ENCODE assay signal across 2 fruit fly cellular contexts in genomic region chr3R:8616149-8616548, dm6.
TF ChIP-seq lines count a peak whose summit lies in the region.

No protein-coding gene starts in this region.

- no peak for TF ChIP-seq CTCF in whole organism, embryonic (GFP tag; optimal IDR thresholded peaks at IDR 0.05; lab: Kevin White, UChicago)

TF ChIP-seq in whole organism, embryonic, 481 proteins besides CTCF, POLR2A, EP300 and RAD21:
- TF ChIP-seq Ets65A (GFP tag; lab: Kevin White, UChicago) (peak; percentile 54), CG10654 (GFP tag; optimal IDR thresholded peaks at IDR 0.05; lab: Kevin White, UChicago) (no peak), ems (GFP tag; optimal IDR thresholded peaks at IDR 0.05; lab: Kevin White, UChicago) (no peak), CG2199 (GFP tag; IDR thresholded peaks at IDR 0.05; lab: Robert Waterston, UW) (no peak), Side (GFP tag; optimal IDR thresholded peaks at IDR 0.05; lab: Kevin White, UChicago) (no peak), CG2889 (GFP tag; IDR thresholded peaks at IDR 0.05; lab: Robert Waterston, UW) (no peak), Doc3 (GFP tag; IDR thresholded peaks at IDR 0.05; lab: Robert Waterston, UW; ENCODE audit: partially characterized antibody) (no peak), CG17385 (GFP tag; optimal IDR thresholded peaks at IDR 0.05; lab: Kevin White, UChicago) (no peak), run (tag; optimal IDR thresholded peaks at IDR 0.05; lab: Kevin White, UChicago) (no peak), CG18764 (GFP tag; optimal IDR thresholded peaks at IDR 0.05; lab: Kevin White, UChicago) (no peak), CG16813 (GFP tag; IDR thresholded peaks at IDR 0.05; lab: Robert Waterston, UW; ENCODE audit: partially characterized antibody) (no peak), NK7.1 (GFP tag; optimal IDR thresholded peaks at IDR 0.05; lab: Kevin White, UChicago) (no peak), seq (GFP tag; IDR thresholded peaks at IDR 0.05; lab: Robert Waterston, UW) (no peak), kah (GFP tag; optimal IDR thresholded peaks at IDR 0.05; lab: Kevin White, UChicago) (no peak), CG7745 (tag; optimal IDR thresholded peaks at IDR 0.05; lab: Kevin White, UChicago) (no peak), Blimp-1 (GFP tag; optimal IDR thresholded peaks at IDR 0.05; lab: Kevin White, UChicago) (no peak), CG11085 (GFP tag; IDR thresholded peaks at IDR 0.05; lab: Robert Waterston, UW) (no peak), inv (GFP tag; IDR thresholded peaks at IDR 0.05; lab: Robert Waterston, UW; ENCODE audit: partially characterized antibody) (no peak), tio (GFP tag; optimal IDR thresholded peaks at IDR 0.05; lab: Kevin White, UChicago) (no peak), CG17359 (tag; optimal IDR thresholded peaks at IDR 0.05; lab: Kevin White, UChicago) (no peak), CG8089 (GFP tag; optimal IDR thresholded peaks at IDR 0.05; lab: Kevin White, UChicago) (no peak), bab2 (GFP tag; optimal IDR thresholded peaks at IDR 0.05; lab: Kevin White, UChicago) (no peak), CG15696 (tag; optimal IDR thresholded peaks at IDR 0.05; lab: Kevin White, UChicago) (no peak), Stat92E (GFP tag; optimal IDR thresholded peaks at IDR 0.05; lab: Kevin White, UChicago) (no peak), pnt (GFP tag; optimal IDR thresholded peaks at IDR 0.05; lab: Kevin White, UChicago) (no peak), BEAF-32 (GFP tag; optimal IDR thresholded peaks at IDR 0.05; lab: Kevin White, UChicago) (no peak), BtbVII (GFP tag; optimal IDR thresholded peaks at IDR 0.05; lab: Kevin White, UChicago) (no peak), CG18619 (GFP tag; optimal IDR thresholded peaks at IDR 0.05; lab: Kevin White, UChicago) (no peak), HLH4C (GFP tag; IDR thresholded peaks at IDR 0.05; lab: Robert Waterston, UW; ENCODE audit: partially characterized antibody) (no peak), hth (optimal IDR thresholded peaks at IDR 0.05; lab: Kevin White, UChicago) (no peak), CG14441 (GFP tag; IDR thresholded peaks at IDR 0.05; lab: Robert Waterston, UW) (0 out of 2 replicates have a peak, but pooled peaks have one; percentile 26), onecut (GFP tag; IDR thresholded peaks at IDR 0.05; lab: Robert Waterston, UW) (no peak), klu (GFP tag; IDR thresholded peaks at IDR 0.05; lab: Robert Waterston, UW) (no peak), CG2678 (tag; optimal IDR thresholded peaks at IDR 0.05; lab: Kevin White, UChicago) (peak; percentile 7), trh (GFP tag; optimal IDR thresholded peaks at IDR 0.05; lab: Kevin White, UChicago) (no peak), sens (GFP tag; lab: Kevin White, UChicago) (peak; percentile 57), pzg (GFP tag; optimal IDR thresholded peaks at IDR 0.05; lab: Kevin White, UChicago) (no peak), Dll (GFP tag; IDR thresholded peaks at IDR 0.05; lab: Robert Waterston, UW; ENCODE audit: partially characterized antibody) (no peak), Mes4 (GFP tag; optimal IDR thresholded peaks at IDR 0.05; lab: Kevin White, UChicago) (no peak), CG18599 (GFP tag; optimal IDR thresholded peaks at IDR 0.05; lab: Kevin White, UChicago) (no peak), prd (optimal IDR thresholded peaks at IDR 0.05; lab: Kevin White, UChicago) (no peak), prd (GFP tag; IDR thresholded peaks at IDR 0.05; lab: Robert Waterston, UW) (no peak), Lhr (GFP tag; optimal IDR thresholded peaks at IDR 0.05; lab: Kevin White, UChicago) (no peak), gem (tag; optimal IDR thresholded peaks at IDR 0.05; lab: Kevin White, UChicago) (peak; percentile 9)

TF ChIP-seq in whole organism, prepupa, 60 proteins besides CTCF, POLR2A, EP300 and RAD21:
- TF ChIP-seq Hr38 (GFP tag; optimal IDR thresholded peaks at IDR 0.05; lab: Kevin White, UChicago) (no peak), CG4318 (GFP tag; optimal IDR thresholded peaks at IDR 0.05; lab: Kevin White, UChicago) (no peak), CG8119 (GFP tag; IDR thresholded peaks at IDR 0.05; lab: Robert Waterston, UW) (no peak), svp (GFP tag; lab: Kevin White, UChicago) (peak; percentile 61), fd59A (GFP tag; optimal IDR thresholded peaks at IDR 0.05; lab: Kevin White, UChicago) (no peak), lz (GFP tag; optimal IDR thresholded peaks at IDR 0.05; lab: Kevin White, UChicago) (no peak)
